Worm (Caenorhabditis elegans): ENCODE measurements around the gene col-108.

DNA sequence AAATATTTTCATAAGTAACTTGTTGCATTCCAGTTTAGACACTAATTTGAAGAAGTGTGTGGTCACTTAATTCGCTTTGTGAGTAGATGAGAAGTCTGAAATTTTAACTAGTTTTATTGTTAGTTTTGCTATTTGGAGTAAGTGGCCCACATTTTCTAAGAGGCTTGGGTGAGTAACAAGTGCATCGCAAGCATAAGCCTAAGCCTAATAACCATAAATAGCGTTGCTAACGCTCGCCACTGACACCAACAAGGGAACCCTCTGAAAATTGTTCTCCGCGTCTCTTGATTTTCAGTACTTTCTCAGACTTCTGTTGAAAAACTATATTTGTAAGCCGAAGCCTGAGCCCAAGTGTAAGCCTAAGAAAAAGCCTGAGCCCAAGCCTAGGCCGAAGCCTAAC lies 44.1 kb upstream of the col-108 start, which contains the start of gene epic-3:
- TF ChIP-seq nhr-11 (tag; optimal IDR thresholded peaks at IDR 0.05) (no peak), che-1 (tag; optimal IDR thresholded peaks at IDR 0.05) (no peak), pag-3 (tag; optimal IDR thresholded peaks at IDR 0.05; ENCODE audit: borderline replicate concordance) (no peak), mec-3 (tag; optimal IDR thresholded peaks at IDR 0.05; ENCODE audit: borderline replicate concordance) (no peak), ama-1 (optimal IDR thresholded peaks at IDR 0.05) (no peak), rnt-1 (tag; optimal IDR thresholded peaks at IDR 0.05) (no peak), tbx-2 (tag; optimal IDR thresholded peaks at IDR 0.05) (no peak), hlh-15 (tag; optimal IDR thresholded peaks at IDR 0.05) (no peak), F13H6.1 (tag; optimal IDR thresholded peaks at IDR 0.05) (no peak)

Data from whole organism, late embryonic.